Worm (Caenorhabditis elegans): ENCODE results near the gene pes-5.

pes-5 gene

ce11 chrII:11782493-11782892 lies 47.3 kb downstream of the pes-5 start, which contains the start of gene F43G6.16 (continued):
- TF ChIP-seq F57C9.4 (tag; optimal IDR thresholded peaks at IDR 0.05) (no peak), madf-3 (GFP tag; IDR thresholded peaks at IDR 0.05) (peak; percentile 90), egrh-3 (GFP tag; IDR thresholded peaks at IDR 0.05) (no peak), lin-54 (GFP tag; optimal IDR thresholded peaks at IDR 0.05) (peak; percentile 95)

All from whole organism, young adult.